Worm (Caenorhabditis elegans): ENCODE data around the gene sru-7.

The sru-7 gene

ce11 chrIV:8534997-8535414, 42.7 kb downstream of the sru-7 start (continued):
- TF ChIP-seq nhr-77 (tag; optimal IDR thresholded peaks at IDR 0.05) (no peak), mab-5 (tag; optimal IDR thresholded peaks at IDR 0.05) (no peak), ceh-82 (tag; optimal IDR thresholded peaks at IDR 0.05) (no peak), nhr-10 (tag; optimal IDR thresholded peaks at IDR 0.05) (no peak), gmeb-1 (tag; optimal IDR thresholded peaks at IDR 0.05) (no peak), nhr-12 (tag; optimal IDR thresholded peaks at IDR 0.05) (no peak), nhr-25 (tag; optimal IDR thresholded peaks at IDR 0.05) (peak; percentile 67), nhr-21 (tag; optimal IDR thresholded peaks at IDR 0.05) (peak; percentile 62), ceh-16 (tag; optimal IDR thresholded peaks at IDR 0.05) (no peak)

DNA sequence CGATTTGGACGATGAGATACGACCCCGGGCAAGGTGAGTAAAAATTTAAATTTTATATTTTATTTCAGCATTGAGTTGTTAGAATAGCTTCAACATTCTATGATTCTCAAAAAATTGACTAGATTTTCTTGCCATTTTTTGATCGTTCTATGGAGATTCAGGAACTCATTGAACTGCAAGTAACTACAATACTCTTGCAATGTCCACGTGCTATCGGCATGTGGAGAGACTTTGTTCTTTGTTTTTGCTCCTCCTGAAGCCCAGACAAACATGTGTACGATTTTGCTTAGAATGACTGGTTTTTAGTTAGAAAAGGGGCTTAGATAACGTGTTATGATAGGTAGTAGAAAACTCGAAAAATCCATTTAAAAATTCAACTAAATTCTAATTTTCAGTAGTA, 43.6 kb downstream of the sru-7 start:
- TF ChIP-seq crh-2 (tag; optimal IDR thresholded peaks at IDR 0.05) (no peak), ama-1 (optimal IDR thresholded peaks at IDR 0.05) (peak; percentile 45), sma-9 (GFP tag; optimal IDR thresholded peaks at IDR 0.05) (peak; percentile 30), sma-9 (tag; optimal IDR thresholded peaks at IDR 0.05) (no peak), nhr-129 (tag; optimal IDR thresholded peaks at IDR 0.05) (peak; percentile 5), gmeb-1 (tag; optimal IDR thresholded peaks at IDR 0.05) (no peak)

ce11 chrIV:8538011-8538658, 45.8 kb downstream of the sru-7 start:
- peak; percentile 36 for TF ChIP-seq sma-3 (GFP tag; optimal IDR thresholded peaks at IDR 0.05)
- TF ChIP-seq gmeb-1 (tag; optimal IDR thresholded peaks at IDR 0.05) = peak; percentile 18
- TF ChIP-seq lin-13 (GFP tag; optimal IDR thresholded peaks at IDR 0.05) = peak; percentile 0
- TF ChIP-seq lsy-2 (tag; optimal IDR thresholded peaks at IDR 0.05) = no peak

ce11 chrIV:8538659-8539173, 46.4 kb downstream of the sru-7 start, which contains the start of gene hyl-1:
TSS of gene hyl-1 (plus strand) at chrIV:8539123.
- TF ChIP-seq mab-5 (tag; optimal IDR thresholded peaks at IDR 0.05) = no peak
- TF ChIP-seq skn-1 (tag; optimal IDR thresholded peaks at IDR 0.05) = no peak
- TF ChIP-seq blmp-1 (tag; optimal IDR thresholded peaks at IDR 0.05; ENCODE audit: insufficient read depth) = no peak
- TF ChIP-seq sma-3 (GFP tag; optimal IDR thresholded peaks at IDR 0.05) = no peak
- no peak for TF ChIP-seq nhr-129 (tag; optimal IDR thresholded peaks at IDR 0.05)
- TF ChIP-seq elt-1 (tag; optimal IDR thresholded peaks at IDR 0.05) = no peak
- TF ChIP-seq snpc-4 (tag; optimal IDR thresholded peaks at IDR 0.05) = no peak
- TF ChIP-seq ztf-11 (tag; optimal IDR thresholded peaks at IDR 0.05) = no peak
- TF ChIP-seq Y55F3AM.14 (GFP tag; optimal IDR thresholded peaks at IDR 0.05) = no peak
- TF ChIP-seq egl-27 (tag; optimal IDR thresholded peaks at IDR 0.05) = no peak
- no peak for TF ChIP-seq unc-39 (tag; optimal IDR thresholded peaks at IDR 0.05)
- no peak for TF ChIP-seq ztf-4 (tag; optimal IDR thresholded peaks at IDR 0.05)
- no peak for TF ChIP-seq lsy-2 (tag; optimal IDR thresholded peaks at IDR 0.05)

- TF ChIP-seq sma-9 (GFP tag; optimal IDR thresholded peaks at IDR 0.05) = peak; percentile 46
- TF ChIP-seq sma-9 (tag; optimal IDR thresholded peaks at IDR 0.05) = no peak
- peak; percentile 95 for TF ChIP-seq fos-1 (tag; optimal IDR thresholded peaks at IDR 0.05)
- TF ChIP-seq dmd-4 (tag; optimal IDR thresholded peaks at IDR 0.05) = no peak
These were observed 47.3 kb downstream of the sru-7 start for ce11 chrIV:8539645-8540044.

- peak; percentile 25 for TF ChIP-seq F13H6.1 (tag; optimal IDR thresholded peaks at IDR 0.05)
- no peak for TF ChIP-seq elt-1 (tag; optimal IDR thresholded peaks at IDR 0.05)
- peak; percentile 95 for TF ChIP-seq fos-1 (tag; optimal IDR thresholded peaks at IDR 0.05)
- no peak for TF ChIP-seq snpc-4 (tag; optimal IDR thresholded peaks at IDR 0.05)
- peak; percentile 33 for TF ChIP-seq sma-9 (GFP tag; optimal IDR thresholded peaks at IDR 0.05)
- no peak for TF ChIP-seq sma-9 (tag; optimal IDR thresholded peaks at IDR 0.05)
- TF ChIP-seq crh-2 (tag; optimal IDR thresholded peaks at IDR 0.05) = peak; percentile 29
These were observed 47.9 kb downstream of the sru-7 start for ce11 chrIV:8540268-8540667.

DNA sequence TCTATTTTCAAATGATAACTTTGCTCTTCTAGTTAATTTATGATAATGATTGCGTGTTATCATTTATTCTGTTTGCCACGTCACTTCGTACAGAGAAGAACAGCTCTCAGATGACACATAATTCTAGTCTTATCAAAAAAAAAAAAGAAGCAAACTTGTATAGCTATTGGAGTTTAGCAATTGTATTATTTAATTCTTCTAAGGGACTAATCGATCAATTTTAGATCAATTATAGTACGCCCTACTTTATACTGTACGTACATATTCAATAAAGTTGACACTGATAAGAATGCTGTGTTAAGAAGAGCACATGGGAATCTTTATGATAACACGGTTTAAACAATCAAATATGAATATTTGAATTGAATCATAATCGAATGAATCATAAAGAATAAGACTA, 49.9 kb downstream of the sru-7 start:
- peak; percentile 94 for TF ChIP-seq fos-1 (tag; optimal IDR thresholded peaks at IDR 0.05)
- TF ChIP-seq sma-9 (GFP tag; optimal IDR thresholded peaks at IDR 0.05) = peak; percentile 19
- TF ChIP-seq sma-9 (tag; optimal IDR thresholded peaks at IDR 0.05) = no peak
- no peak for TF ChIP-seq ceh-16 (tag; optimal IDR thresholded peaks at IDR 0.05)
- TF ChIP-seq sem-4 (tag; optimal IDR thresholded peaks at IDR 0.05) = no peak
- TF ChIP-seq crh-2 (tag; optimal IDR thresholded peaks at IDR 0.05) = peak; percentile 65
- TF ChIP-seq gmeb-1 (tag; optimal IDR thresholded peaks at IDR 0.05) = no peak
